Worm (Caenorhabditis elegans) whole organism, mixed stage, embryonic: Measurements from ENCODE around the gene C34F11.5.

ENCODE experiments used
- ceh-39 ChIP-seq: fragments of 150-350 bp; optimal IDR thresholded peaks from 2 replicates; lab custom pipeline; 2014; ENCODE audit warnings: missing biosample characterization, missing genetic modification characterization
- hlh-1 ChIP-seq: fragments of 150-350 bp; optimal IDR thresholded peaks from 2 replicates; lab custom pipeline; 2014; ENCODE audit warnings: missing biosample characterization, missing genetic modification reagents, missing genetic modification characterization
- lsy-2 ChIP-seq: fragments of 150-350 bp; optimal IDR thresholded peaks from 2 replicates; lab custom pipeline; 2014; ENCODE audit warnings: missing biosample characterization, missing genetic modification characterization
- nhr-28 ChIP-seq: fragments of 150-350 bp; optimal IDR thresholded peaks from 2 replicates; lab custom pipeline; 2014; ENCODE audit warnings: missing biosample characterization, missing genetic modification characterization
- nhr-76 ChIP-seq: sonication (generic microtip); optimal IDR thresholded peaks from 2 replicates; lab custom pipeline; 2017; ENCODE audit warnings: missing biosample characterization, missing genetic modification characterization

DNA sequence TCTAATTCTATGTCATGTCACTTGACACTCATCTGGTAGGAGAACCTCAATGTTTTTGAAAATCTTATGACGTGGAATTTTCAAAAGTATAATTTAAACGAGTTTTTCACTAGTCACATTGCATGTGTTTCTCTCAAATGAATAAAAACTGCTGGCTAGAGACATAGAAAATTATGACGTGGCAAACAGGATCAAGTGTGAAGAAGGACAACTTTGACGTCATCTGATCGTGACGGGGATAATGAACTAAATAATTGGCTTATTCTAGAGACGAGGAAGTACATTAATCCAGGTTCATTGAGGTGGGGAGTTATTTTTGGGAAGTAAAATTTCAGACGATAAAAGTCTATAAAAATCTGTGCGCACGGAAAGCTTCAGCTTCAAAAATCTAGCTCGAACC is 12.4 kb upstream of the C34F11.5 start:
- no peak for TF ChIP-seq lsy-2 (tag; lab: Kevin White, UChicago)
- TF ChIP-seq nhr-28: no peak
- no peak for TF ChIP-seq hlh-1
- TF ChIP-seq nhr-76: no peak
- no peak for TF ChIP-seq ceh-39 (tag; lab: Kevin White, UChicago)
